Worm (Caenorhabditis elegans) whole organism, L2 larva: ENCODE data around the gene bir-2.

Source experiments
- R02D3.7 ChIP-seq: fragments of 150-350 bp; optimal IDR thresholded peaks from 2 replicates; lab custom pipeline; 2014; ENCODE audit warnings: missing biosample characterization, missing genetic modification characterization
- ZK546.5 ChIP-seq: sonication (generic microtip); optimal IDR thresholded peaks from 2 replicates; lab custom pipeline; 2017; ENCODE audit warnings: missing biosample characterization, missing genetic modification characterization
- aly-2 ChIP-seq: fragments of 150-350 bp; optimal IDR thresholded peaks from 2 replicates; lab custom pipeline; 2014; ENCODE audit warnings: missing biosample characterization, missing genetic modification characterization
- blmp-1 ChIP-seq: sonication (generic microtip); optimal IDR thresholded peaks from 2 replicates; lab custom pipeline; 2017; ENCODE audit warnings: missing genetic modification characterization, mild to moderate bottlenecking, missing compliant biosample characterization, antibody characterized with exemption, moderate library complexity; ENCODE audit not compliant: insufficient read depth
- ceh-82 ChIP-seq: fragments of 150-350 bp; optimal IDR thresholded peaks from 2 replicates; lab custom pipeline; 2014; ENCODE audit warnings: missing biosample characterization, missing genetic modification characterization
- lin-11 ChIP-seq: fragments of 150-350 bp; sonication (generic microtip); optimal IDR thresholded peaks from 2 replicates; lab custom pipeline; 2014; ENCODE audit warnings: missing biosample characterization, missing genetic modification characterization, inconsistent platforms, mixed read lengths
- mab-5 ChIP-seq: fragments of 150-350 bp; optimal IDR thresholded peaks from 2 replicates; lab custom pipeline; 2014; ENCODE audit warnings: missing biosample characterization, missing genetic modification characterization
- nhr-11 ChIP-seq: fragments of 150-350 bp; optimal IDR thresholded peaks from 2 replicates; lab custom pipeline; 2014; ENCODE audit warnings: missing biosample characterization, missing genetic modification characterization
- nhr-21 ChIP-seq: fragments of 150-350 bp; optimal IDR thresholded peaks from 2 replicates; lab custom pipeline; 2014; ENCODE audit warnings: missing biosample characterization, missing genetic modification characterization
- nhr-23 ChIP-seq: fragments of 150-350 bp; optimal IDR thresholded peaks from 2 replicates; lab custom pipeline; 2014; ENCODE audit warnings: missing biosample characterization, missing genetic modification reagents, missing genetic modification characterization
- nhr-6 ChIP-seq: fragments of 150-350 bp; optimal IDR thresholded peaks from 2 replicates; lab custom pipeline; 2014; ENCODE audit warnings: missing biosample characterization, missing genetic modification characterization
- unc-62 ChIP-seq: fragments of 150-350 bp; optimal IDR thresholded peaks from 2 replicates; lab custom pipeline; 2014; ENCODE audit warnings: missing biosample characterization, missing genetic modification reagents, missing genetic modification characterization
- zag-1 ChIP-seq: fragments of 150-350 bp; optimal IDR thresholded peaks from 2 replicates; lab custom pipeline; 2014; ENCODE audit warnings: missing biosample characterization, missing genetic modification characterization
- ztf-4 ChIP-seq: fragments of 150-350 bp; optimal IDR thresholded peaks from 2 replicates; lab custom pipeline; 2014; ENCODE audit warnings: missing biosample characterization, missing genetic modification characterization

DNA sequence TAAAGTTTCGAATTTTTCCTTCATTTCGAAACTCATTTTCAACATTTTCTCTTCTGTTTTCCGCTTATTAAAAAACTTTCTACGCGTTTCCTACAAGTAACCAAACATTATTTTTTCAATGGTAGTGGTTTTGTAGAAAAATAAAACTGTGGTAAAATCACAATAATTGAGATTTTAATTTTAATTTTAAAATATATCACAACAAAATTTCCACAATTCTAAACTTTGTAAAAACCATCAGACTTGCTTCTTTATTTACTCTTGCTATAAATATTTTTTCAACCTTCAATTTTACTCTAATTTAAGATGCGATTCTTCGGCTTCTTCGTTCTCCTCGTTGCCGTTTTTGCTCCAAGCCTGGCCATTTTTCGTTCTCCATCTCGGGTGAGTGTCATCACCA, 19.3 kb downstream of the bir-2 start, which contains the start of gene F53F4.17:
- TF ChIP-seq ZK546.5 (tag; lab: Kevin White, UChicago) = no peak
- TF ChIP-seq nhr-11 (tag; lab: Kevin White, UChicago) = no peak
- no peak for TF ChIP-seq ceh-82 (tag; lab: Kevin White, UChicago)
- no peak for TF ChIP-seq nhr-21
- TF ChIP-seq unc-62 = no peak
- no peak for TF ChIP-seq nhr-6
- no peak for TF ChIP-seq zag-1 (tag; lab: Kevin White, UChicago)
- TF ChIP-seq blmp-1 (tag; lab: Kevin White, UChicago) = no peak
- no peak for TF ChIP-seq aly-2 (tag; lab: Kevin White, UChicago)
- TF ChIP-seq lin-11 (tag; lab: Kevin White, UChicago) = no peak
- no peak for TF ChIP-seq nhr-23 (tag; lab: Kevin White, UChicago)
- TF ChIP-seq R02D3.7 (tag; lab: Kevin White, UChicago) = no peak
- no peak for TF ChIP-seq ztf-4 (tag; lab: Kevin White, UChicago)
- no peak for TF ChIP-seq mab-5 (tag; lab: Kevin White, UChicago)
